Fruit fly (Drosophila melanogaster): Measurements from ENCODE around the gene CG34129.

CG34129 gene

dm6 chr3R:26230016-26230415 is 39.0 kb upstream of the CG34129 start, which contains the start of gene CG12290 (continued):
- 0 out of 2 replicates have a peak, but pooled peaks have one; percentile 10 for TF ChIP-seq CG31441 (GFP tag; IDR thresholded peaks at IDR 0.05)
- TF ChIP-seq crp (GFP tag; optimal IDR thresholded peaks at IDR 0.05): no peak
- TF ChIP-seq ftz-f1 (GFP tag; optimal IDR thresholded peaks at IDR 0.05): peak; percentile 50
- peak; percentile 37; the same call in 1 of the 3 replicates for TF ChIP-seq tgo (GFP tag; IDR thresholded peaks at IDR 0.05)
- TF ChIP-seq grau (tag; optimal IDR thresholded peaks at IDR 0.05): peak; percentile 28
- TF ChIP-seq Mes4 (GFP tag; optimal IDR thresholded peaks at IDR 0.05): peak; percentile 13
- peak; percentile 48; the same call in 1 of the 2 replicates for TF ChIP-seq CG42726 (GFP tag; IDR thresholded peaks at IDR 0.05; ENCODE audit: partially characterized antibody)
- peak; percentile 27 for TF ChIP-seq HmgD (GFP tag; optimal IDR thresholded peaks at IDR 0.05)
- TF ChIP-seq kni (GFP tag; optimal IDR thresholded peaks at IDR 0.05): no peak
- TF ChIP-seq chif (GFP tag; optimal IDR thresholded peaks at IDR 0.05): no peak
- no peak for TF ChIP-seq CG12219 (GFP tag; optimal IDR thresholded peaks at IDR 0.05)
- TF ChIP-seq sna (GFP tag; IDR thresholded peaks at IDR 0.05; ENCODE audit: partially characterized antibody): peak; percentile 29
- TF ChIP-seq CG9932 (GFP tag; IDR thresholded peaks at IDR 0.05): peak; percentile 38; the same call in 1 of the 2 replicates
- TF ChIP-seq Deaf1 (tag; optimal IDR thresholded peaks at IDR 0.05): peak; percentile 87
- TF ChIP-seq zen2 (GFP tag; IDR thresholded peaks at IDR 0.05; ENCODE audit: partially characterized antibody): peak; percentile 89
- TF ChIP-seq CG2120 (GFP tag; optimal IDR thresholded peaks at IDR 0.05): peak; percentile 45
- no peak for TF ChIP-seq CG17186 (GFP tag; optimal IDR thresholded peaks at IDR 0.05)
- TF ChIP-seq esg (GFP tag; conservative IDR thresholded peaks at IDR 0.05): no peak
- TF ChIP-seq CG7963 (GFP tag; IDR thresholded peaks at IDR 0.05; ENCODE audit: partially characterized antibody): 0 out of 3 replicates have a peak, but pooled peaks have one; percentile 21
- TF ChIP-seq CG15696 (tag; optimal IDR thresholded peaks at IDR 0.05): no peak
- peak; percentile 20 for TF ChIP-seq mirr (GFP tag; optimal IDR thresholded peaks at IDR 0.05)
- no peak for TF ChIP-seq Hr39 (optimal IDR thresholded peaks at IDR 0.05)
- peak; percentile 21; the same call in 2 of the 3 replicates for TF ChIP-seq HLH4C (GFP tag; IDR thresholded peaks at IDR 0.05; ENCODE audit: partially characterized antibody)
- TF ChIP-seq sug (tag; optimal IDR thresholded peaks at IDR 0.05): peak; percentile 22
- TF ChIP-seq CG34224 (GFP tag; IDR thresholded peaks at IDR 0.05; ENCODE audit: partially characterized antibody): peak; percentile 69
- no peak for TF ChIP-seq CG10565 (GFP tag; optimal IDR thresholded peaks at IDR 0.05)
- peak; percentile 60; the same call in 1 of the 2 replicates for TF ChIP-seq CG14014 (GFP tag; IDR thresholded peaks at IDR 0.05)
- TF ChIP-seq CG31224 (GFP tag; IDR thresholded peaks at IDR 0.05): 0 out of 2 replicates have a peak, but pooled peaks have one; percentile 14
- TF ChIP-seq ems (GFP tag; optimal IDR thresholded peaks at IDR 0.05): peak; percentile 28
- TF ChIP-seq dmrt99B (tag; optimal IDR thresholded peaks at IDR 0.05): peak; percentile 25
- peak; percentile 60 for TF ChIP-seq Rfx (GFP tag; IDR thresholded peaks at IDR 0.05)
- TF ChIP-seq onecut (GFP tag; IDR thresholded peaks at IDR 0.05): peak; percentile 33; the same call in 1 of the 2 replicates
- 0 out of 3 replicates have a peak, but pooled peaks have one; percentile 11 for TF ChIP-seq CG17361 (GFP tag; IDR thresholded peaks at IDR 0.05)
- TF ChIP-seq ranshi (GFP tag; IDR thresholded peaks at IDR 0.05): peak; percentile 16; the same call in 1 of the 2 replicates
- no peak for TF ChIP-seq slp2 (GFP tag; optimal IDR thresholded peaks at IDR 0.05)
- TF ChIP-seq NC2β (GFP tag; optimal IDR thresholded peaks at IDR 0.05): peak; percentile 4
- TF ChIP-seq Fer3 (tag; optimal IDR thresholded peaks at IDR 0.05): no peak
- no peak for TF ChIP-seq prd (optimal IDR thresholded peaks at IDR 0.05)
- TF ChIP-seq prd (GFP tag; IDR thresholded peaks at IDR 0.05): 0 out of 3 replicates have a peak, but pooled peaks have one; percentile 32
- TF ChIP-seq mld (GFP tag; IDR thresholded peaks at IDR 0.05; ENCODE audit: partially characterized antibody): 0 out of 3 replicates have a peak, but pooled peaks have one; percentile 55
- no peak for TF ChIP-seq sima (GFP tag; optimal IDR thresholded peaks at IDR 0.05)
- TF ChIP-seq CG3847 (GFP tag; IDR thresholded peaks at IDR 0.05): peak; percentile 19; the same call in 1 of the 2 replicates
- TF ChIP-seq CG7928 (GFP tag; optimal IDR thresholded peaks at IDR 0.05): no peak
- peak; percentile 32 for TF ChIP-seq Scr (GFP tag; IDR thresholded peaks at IDR 0.05; ENCODE audit: partially characterized antibody)
- TF ChIP-seq CG12659 (GFP tag; optimal IDR thresholded peaks at IDR 0.05): peak; percentile 13
- TF ChIP-seq chm (GFP tag; IDR thresholded peaks at IDR 0.05): peak; percentile 66; the same call in 1 of the 2 replicates
- peak; percentile 41 for TF ChIP-seq lab (GFP tag; optimal IDR thresholded peaks at IDR 0.05)
- no peak for TF ChIP-seq Dip3 (GFP tag; optimal IDR thresholded peaks at IDR 0.05)
- TF ChIP-seq CG12769 (tag; optimal IDR thresholded peaks at IDR 0.05): peak; percentile 51

All from whole organism, embryonic.